Fruit fly (Drosophila melanogaster) Kc167 (cell line): ENCODE measurements around the gene CG13064.

ENCODE experiments used
- Myc ChIP-seq: fragments of >200 bp; optimal IDR thresholded peaks from 2 replicates; lab custom pipeline; 2017; ENCODE audit warnings: missing external identifiers
- Sin3A ChIP-seq: fragments of >200 bp; optimal IDR thresholded peaks from 2 replicates; lab custom pipeline; 2018; ENCODE audit warnings: missing external identifiers
- h ChIP-seq: fragments of >200 bp; optimal IDR thresholded peaks from 3 replicates; lab custom pipeline; 2018; ENCODE audit warnings: missing external identifiers
- insv ChIP-seq: fragments of >200 bp; optimal IDR thresholded peaks from 3 replicates; lab custom pipeline; 2018; ENCODE audit warnings: missing external identifiers
- psq ChIP-seq: fragments of >200 bp; optimal IDR thresholded peaks from 2 replicates; lab custom pipeline; 2017; ENCODE audit warnings: missing external identifiers
- ttk ChIP-seq: sonication (Bioruptor generic); optimal IDR thresholded peaks from 2 replicates; lab custom pipeline; 2017; ENCODE audit warnings: missing external identifiers

Gene CG13064

dm6 chr3L:16285346-16285911 lies 5.2 kb downstream of the CG13064 start, which contains the start of gene CG13047:
Gene CG13047, minus strand, starts transcription at chr3L:16285396.
- no peak for TF ChIP-seq Sin3A (lab: Kevin White, UChicago)
- TF ChIP-seq insv (lab: Kevin White, UChicago), result no peak
- no peak for TF ChIP-seq psq (lab: Kevin White, UChicago)
- TF ChIP-seq ttk (lab: Kevin White, UChicago), result no peak
- TF ChIP-seq Myc (lab: Kevin White, UChicago), result no peak
- no peak for TF ChIP-seq h (lab: Kevin White, UChicago)

- TF ChIP-seq ttk (lab: Kevin White, UChicago), result no peak
- TF ChIP-seq Myc (lab: Kevin White, UChicago), result no peak
- TF ChIP-seq insv (lab: Kevin White, UChicago), result no peak
- no peak for TF ChIP-seq psq (lab: Kevin White, UChicago)
- no peak for TF ChIP-seq Sin3A (lab: Kevin White, UChicago)
- TF ChIP-seq h (lab: Kevin White, UChicago), result no peak
Measured at dm6 chr3L:16286258-16286657, 6.1 kb downstream of the CG13064 start.

dm6 chr3L:16288322-16288721 lies 8.1 kb downstream of the CG13064 start, which contains the start of gene CG13046:
Gene CG13046, minus strand, starts transcription at chr3L:16288422.
- TF ChIP-seq h (lab: Kevin White, UChicago) (no peak), Myc (lab: Kevin White, UChicago) (no peak), ttk (lab: Kevin White, UChicago) (no peak), psq (lab: Kevin White, UChicago) (no peak), Sin3A (lab: Kevin White, UChicago) (no peak), insv (lab: Kevin White, UChicago) (no peak)

- TF ChIP-seq psq (lab: Kevin White, UChicago) (no peak), ttk (lab: Kevin White, UChicago) (no peak), insv (lab: Kevin White, UChicago) (no peak), h (lab: Kevin White, UChicago) (no peak), Myc (lab: Kevin White, UChicago) (no peak), Sin3A (lab: Kevin White, UChicago) (no peak)
Measured at dm6 chr3L:16289067-16289466, 8.9 kb downstream of the CG13064 start.

- TF ChIP-seq Myc (lab: Kevin White, UChicago) (no peak), Sin3A (lab: Kevin White, UChicago) (no peak), h (lab: Kevin White, UChicago) (no peak), psq (lab: Kevin White, UChicago) (no peak)
Measured at dm6 chr3L:16290850-16291249, 10.6 kb downstream of the CG13064 start, which contains the start of gene CG13045. Gene CG13045, minus strand, starts transcription at chr3L:16290950.

- TF ChIP-seq Myc (lab: Kevin White, UChicago) (no peak), h (lab: Kevin White, UChicago) (no peak), Sin3A (lab: Kevin White, UChicago) (no peak), psq (lab: Kevin White, UChicago) (no peak), ttk (lab: Kevin White, UChicago) (no peak), insv (lab: Kevin White, UChicago) (no peak)
Measured at dm6 chr3L:16291678-16292077, 11.5 kb downstream of the CG13064 start.

- TF ChIP-seq Sin3A (lab: Kevin White, UChicago) (no peak), insv (lab: Kevin White, UChicago) (no peak), Myc (lab: Kevin White, UChicago) (no peak), h (lab: Kevin White, UChicago) (no peak), psq (lab: Kevin White, UChicago) (no peak), ttk (lab: Kevin White, UChicago) (no peak)
Measured at dm6 chr3L:16295447-16295846, 15.2 kb downstream of the CG13064 start, which contains the start of gene CG4962. Gene CG4962, minus strand, starts transcription at chr3L:16295547.

- TF ChIP-seq Myc (lab: Kevin White, UChicago), result no peak
- no peak for TF ChIP-seq h (lab: Kevin White, UChicago)
- no peak for TF ChIP-seq Sin3A (lab: Kevin White, UChicago)
- TF ChIP-seq psq (lab: Kevin White, UChicago), result no peak
- TF ChIP-seq insv (lab: Kevin White, UChicago), result no peak
- no peak for TF ChIP-seq ttk (lab: Kevin White, UChicago)
Measured at dm6 chr3L:16301153-16301552, 20.9 kb downstream of the CG13064 start, which contains the start of gene CG4982. Gene CG4982, plus strand, starts transcription at chr3L:16301453.

dm6 chr3L:16303078-16303477 lies 22.9 kb downstream of the CG13064 start, which contains the start of gene CG13044:
Gene CG13044, minus strand, starts transcription at chr3L:16303178.
- TF ChIP-seq Sin3A (lab: Kevin White, UChicago) (no peak), Myc (lab: Kevin White, UChicago) (no peak), ttk (lab: Kevin White, UChicago) (no peak), insv (lab: Kevin White, UChicago) (no peak), psq (lab: Kevin White, UChicago) (no peak), h (lab: Kevin White, UChicago) (no peak)

dm6 chr3L:16303982-16304381 lies 23.8 kb downstream of the CG13064 start, which contains the start of gene CG43249:
Gene CG43249, plus strand, starts transcription at chr3L:16304282.
- TF ChIP-seq insv (lab: Kevin White, UChicago) (no peak), Sin3A (lab: Kevin White, UChicago) (no peak), ttk (lab: Kevin White, UChicago) (no peak), Myc (lab: Kevin White, UChicago) (no peak), h (lab: Kevin White, UChicago) (no peak), psq (lab: Kevin White, UChicago) (no peak)

- TF ChIP-seq h (lab: Kevin White, UChicago) (no peak), insv (lab: Kevin White, UChicago) (no peak), ttk (lab: Kevin White, UChicago) (no peak), Myc (lab: Kevin White, UChicago) (no peak), psq (lab: Kevin White, UChicago) (no peak), Sin3A (lab: Kevin White, UChicago) (no peak)
Measured at dm6 chr3L:16305820-16306650, 25.8 kb downstream of the CG13064 start, which contains the start of the genes CG13043 and CG13063. Gene CG13043, minus strand, starts transcription at chr3L:16305870. Gene CG13063, plus strand, starts transcription at chr3L:16306600.
